Worm (Caenorhabditis elegans) whole organism, L4 larva: ENCODE data around the gene col-126.
A peak's percentile ranks its signal among the peaks of the same experiment; 100 is the strongest.

Source experiments
- Y48G9A.11 ChIP-seq: fragments of 200-800 bp; sonication (Bioruptor generic); IDR thresholded peaks from 2 replicates; pipeline ENCODE4 v1.3.6; 2022; ENCODE audit warnings: missing genetic modification reagents, missing genetic modification characterization, missing compliant biosample characterization
- ama-1 ChIP-seq: fragments of 150-350 bp; optimal IDR thresholded peaks from 2 replicates; lab custom pipeline; 2014; ENCODE audit warnings: inconsistent platforms, mixed read lengths
- ces-1 ChIP-seq: fragments of 150-350 bp; sonication (generic microtip); optimal IDR thresholded peaks from 4 replicates; lab custom pipeline; 2014; ENCODE audit warnings: missing biosample characterization, missing genetic modification reagents, missing genetic modification characterization
- daf-16 ChIP-seq, 3 experiments: sonication (generic microtip); optimal IDR thresholded peaks; 2 replicates each; lab custom pipeline; 2016 to 2017; ENCODE audit warnings: missing genetic modification characterization in 3 of 3, missing genetic modification reagents in 3 of 3, mild to moderate bottlenecking in 2 of 3, missing compliant biosample characterization in 2 of 3, missing biosample characterization in 1 of 3, moderate library complexity in 1 of 3
- mep-1 ChIP-seq: fragments of 150-350 bp; sonication (generic microtip); optimal IDR thresholded peaks from 3 replicates; lab custom pipeline; 2014; ENCODE audit warnings: missing biosample characterization, missing genetic modification characterization
- nhr-11 ChIP-seq: fragments of 150-350 bp; optimal IDR thresholded peaks from 2 replicates; lab custom pipeline; 2014; ENCODE audit warnings: missing biosample characterization, missing genetic modification characterization
- nhr-48 ChIP-seq: sonication (generic microtip); optimal IDR thresholded peaks from 2 replicates; lab custom pipeline; 2016; ENCODE audit warnings: mild to moderate bottlenecking, missing genetic modification characterization, missing compliant biosample characterization
- nhr-76 ChIP-seq: fragments of 150-350 bp; optimal IDR thresholded peaks from 2 replicates; lab custom pipeline; 2014; ENCODE audit warnings: missing biosample characterization, missing genetic modification characterization
- pha-4 ChIP-seq, 2 experiments: fragments of 150-350 bp in 1 of 2; fragments of 200-800 bp in 1 of 2; sonication (Bioruptor generic) in 1 of 2; IDR thresholded peaks in 1 of 2; optimal IDR thresholded peaks in 1 of 2; 2 replicates each; pipeline versions ENCODE4 v1.3.6 to Lab custom; 2014 to 2022; ENCODE audit warnings: missing genetic modification characterization in 2 of 2, missing genetic modification reagents in 2 of 2, missing biosample characterization in 1 of 2, missing compliant biosample characterization in 1 of 2
- unc-39 ChIP-seq: sonication (generic microtip); optimal IDR thresholded peaks from 2 replicates; lab custom pipeline; 2017; ENCODE audit warnings: missing biosample characterization, missing genetic modification characterization
- unc-62 ChIP-seq, 3 experiments: fragments of 150-350 bp in 1 of 3; sonication (generic microtip); optimal IDR thresholded peaks in 2 of 3; peaks in 1 of 3; 1 replicate in 1 of 3; 2 replicates in 2 of 3; lab custom pipeline; 2014 to 2017; ENCODE audit warnings: missing biosample characterization in 3 of 3, missing genetic modification characterization in 3 of 3, missing genetic modification reagents in 3 of 3, missing genotype in 1 of 3

DNA sequence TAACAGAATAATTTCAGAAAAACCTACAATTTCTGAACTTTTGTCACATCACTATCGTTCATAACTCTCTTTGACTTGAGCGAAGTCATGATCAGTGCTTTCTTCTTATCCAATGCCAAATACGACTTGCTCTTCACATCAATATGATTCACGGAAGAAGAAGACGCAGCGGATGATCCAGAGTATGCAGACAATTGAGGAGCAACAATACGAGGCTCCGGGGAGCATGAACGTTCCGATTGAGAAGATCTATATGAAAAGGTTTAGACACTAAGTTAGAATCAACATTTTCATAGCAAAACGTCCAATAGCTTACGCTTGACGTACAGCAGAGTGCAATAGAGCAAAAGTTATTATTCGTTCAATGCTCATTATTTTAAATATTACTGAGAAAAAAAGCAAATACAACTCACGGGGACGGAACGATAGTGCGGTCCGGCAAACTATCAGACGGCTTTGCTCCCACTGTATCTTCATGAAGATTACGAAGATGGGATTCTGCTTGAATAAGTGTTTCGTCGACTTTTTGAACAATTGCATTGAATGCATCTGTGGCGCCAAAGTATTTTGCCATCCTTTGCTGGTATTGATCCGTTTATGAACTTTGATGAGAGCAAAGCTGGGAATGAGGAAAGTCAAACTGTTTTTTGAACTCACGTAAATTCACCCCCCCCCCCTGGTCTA, 2.5 kb upstream of the col-126 start, which contains the start of gene C05C12.5:
- TF ChIP-seq ama-1 (lab: Kevin White, UChicago) (no peak), nhr-11 (tag; lab: Kevin White, UChicago) (no peak), nhr-48 (no peak), pha-4 (GFP tag; IDR thresholded peaks at IDR 0.05; lab: Robert Waterston, UW) (no peak), pha-4 (tag; optimal IDR thresholded peaks at IDR 0.05; lab: Kevin White, UChicago) (no peak), unc-39 (tag; lab: Kevin White, UChicago) (no peak), Y48G9A.11 (GFP tag; lab: Robert Waterston, UW) (no peak), mep-1 (tag; lab: Kevin White, UChicago) (no peak), daf-16 (GFP tag; optimal IDR thresholded peaks at IDR 0.05; lab: Kevin White, UChicago) (no peak), daf-16 (tag; optimal IDR thresholded peaks at IDR 0.05; lab: Kevin White, UChicago) (no peak), unc-62 (GFP tag; optimal IDR thresholded peaks at IDR 0.05 in 1 of 2; lab: Kevin White, UChicago) (peak in 1 of 2 experiments; percentile 88), unc-62 (tag; optimal IDR thresholded peaks at IDR 0.05; lab: Kevin White, UChicago) (no peak), nhr-76 (tag; lab: Kevin White, UChicago) (no peak), ces-1 (no peak)
